Worm (Caenorhabditis elegans) whole organism, dauer: ENCODE data around the gene nspb-3.
"Not testable (repeated sequence)": the region's sequence is repeated elsewhere in the genome, so short reads cannot be mapped to it uniquely, and the experiment has no call there.

ENCODE experiments used
- unc-62 ChIP-seq: sonication (generic microtip); optimal IDR thresholded peaks from 2 replicates; lab custom pipeline; 2017; ENCODE audit warnings: missing biosample characterization, missing genetic modification reagents, missing genetic modification characterization

Gene nspb-3

DNA sequence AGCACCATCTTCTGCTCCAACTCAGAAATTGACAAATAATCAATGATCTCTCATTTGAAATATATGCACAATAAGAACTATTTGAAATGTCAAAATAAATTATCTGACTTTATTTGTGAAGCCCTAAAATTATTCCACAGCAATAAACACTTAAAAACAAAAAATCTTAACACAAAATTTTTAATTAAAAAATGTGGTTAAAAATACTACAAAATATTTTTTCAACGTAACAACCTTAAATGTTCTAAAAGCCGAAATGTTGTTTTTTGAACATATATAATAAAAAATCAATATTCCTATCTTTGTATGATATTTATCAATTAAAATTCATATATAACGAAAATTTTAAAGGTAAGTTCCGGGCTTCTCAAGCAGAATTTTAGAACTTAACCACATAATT is 4.7 kb upstream of the nspb-3 start, which contains the start of gene F38A5.8:
Gene F38A5.8, plus strand, starts transcription at position 301 of the 400 bp plus-strand sequence.
- no peak for TF ChIP-seq unc-62 (GFP tag; lab: Kevin White, UChicago)

ce11 chrIV:6598740-6599139 is 4.0 kb upstream of the nspb-3 start, which contains the start of gene nspb-5:
nspb-5 (plus strand) TSS chrIV:6599040.
- TF ChIP-seq unc-62 (GFP tag; lab: Kevin White, UChicago): not testable (repeated sequence)

DNA sequence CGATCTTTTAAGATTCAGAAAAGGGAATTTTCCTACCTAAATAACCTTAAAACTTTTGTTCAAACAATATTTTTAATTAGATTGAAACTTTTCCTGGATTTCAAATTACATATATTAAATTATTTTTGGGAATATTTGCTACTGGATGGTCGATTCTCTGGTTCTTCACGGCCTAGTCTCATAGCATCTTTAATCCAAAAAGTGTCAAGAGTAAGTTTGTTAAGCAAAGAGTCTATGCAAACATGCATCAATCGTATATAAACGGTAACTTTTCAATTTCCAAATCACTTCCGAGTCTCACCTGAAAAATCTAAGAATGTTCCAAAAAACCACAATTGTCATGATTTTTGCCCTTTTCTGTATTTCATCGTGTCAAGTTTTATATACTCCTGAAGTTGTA is 3.1 kb upstream of the nspb-3 start, which contains the start of gene nspb-4:
Gene nspb-4, plus strand, starts transcription at position 301 of the 400 bp plus-strand sequence.
- not testable (repeated sequence) for TF ChIP-seq unc-62 (GFP tag; lab: Kevin White, UChicago)

DNA sequence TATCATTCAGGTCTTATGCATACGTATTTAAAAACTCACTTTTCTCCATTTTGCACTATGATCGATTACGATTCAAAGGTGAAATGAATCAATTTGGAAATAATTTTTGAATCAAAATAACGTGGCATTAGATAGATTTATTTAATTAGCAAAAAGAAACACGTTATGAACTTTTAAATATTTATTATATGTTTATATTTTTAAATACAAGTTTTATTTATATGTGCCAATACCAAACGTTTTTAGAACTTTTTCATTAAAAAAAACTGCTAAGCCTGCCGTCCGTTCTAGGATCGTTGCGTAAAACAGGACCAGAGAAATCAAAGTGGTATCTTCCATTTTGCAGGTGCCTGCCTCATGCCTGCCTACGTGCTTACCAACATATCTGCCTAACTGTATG is 2.5 kb upstream of the nspb-3 start, which contains the start of gene F38A5.6:
Gene F38A5.6, minus strand, starts transcription at position 101 of the 400 bp plus-strand sequence.
- TF ChIP-seq unc-62 (GFP tag; lab: Kevin White, UChicago): no peak

DNA sequence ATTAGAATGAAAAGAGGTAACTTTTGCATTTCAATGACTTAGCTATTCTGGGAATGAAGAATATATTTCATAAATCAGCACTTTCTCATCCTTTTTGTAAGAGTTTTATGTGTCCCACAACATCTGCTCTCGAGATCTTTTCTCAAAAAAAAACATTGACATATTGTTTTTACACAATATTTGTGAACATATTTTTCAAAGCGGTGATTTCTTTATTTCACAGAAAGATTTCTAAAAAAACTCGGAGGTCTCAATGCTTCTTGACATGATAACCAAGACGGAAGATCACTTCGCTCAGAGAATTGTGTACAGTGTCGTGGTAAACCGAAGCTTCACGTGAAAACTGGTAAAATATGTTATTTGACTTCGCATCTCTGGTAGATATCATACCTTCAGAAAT is 1.1 kb upstream of the nspb-3 start, which contains the start of gene F38A5.22:
Gene F38A5.22, minus strand, starts transcription at position 29 of the 400 bp plus-strand sequence.
- no peak for TF ChIP-seq unc-62 (GFP tag; lab: Kevin White, UChicago)

DNA sequence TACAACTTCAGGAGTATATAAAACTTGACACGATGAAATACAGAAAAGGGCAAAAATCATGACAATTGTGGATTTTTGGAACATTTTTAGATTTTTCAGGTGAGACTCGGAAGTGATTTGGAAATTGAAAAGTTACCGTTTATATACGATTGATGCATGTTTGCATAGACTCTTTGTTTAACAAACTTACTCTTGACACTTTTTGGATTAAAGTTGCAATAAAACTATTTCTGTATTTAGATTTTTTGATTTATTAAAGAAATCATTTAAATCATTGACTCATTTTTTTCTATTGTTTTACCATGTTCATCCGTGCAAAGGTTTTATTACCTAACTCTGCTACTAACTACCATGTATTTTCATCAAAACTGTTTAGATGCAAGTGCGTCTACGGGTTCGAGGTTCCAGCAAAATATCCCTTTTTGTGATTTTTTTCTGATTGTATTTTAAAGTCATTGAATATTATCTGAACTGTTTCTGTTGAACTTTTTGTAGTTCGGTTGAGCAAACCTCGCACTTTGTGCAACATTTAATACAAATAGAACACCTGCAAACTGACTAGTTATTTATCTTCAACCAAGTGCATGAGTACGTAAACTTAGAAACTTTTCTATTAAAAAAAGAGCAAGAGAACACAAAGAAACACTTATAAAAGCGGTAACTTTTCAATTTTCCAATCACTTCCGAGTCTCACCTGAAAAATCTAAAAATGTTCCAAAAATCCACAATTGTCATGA is 3.6 kb downstream of the nspb-3 start, which contains the start of the genes nspb-1 and nspb-2:
Gene nspb-1, minus strand, starts transcription at position 101 of the 737 bp plus-strand sequence.
Gene nspb-2, plus strand, starts transcription at position 687 of the 737 bp plus-strand sequence.
- TF ChIP-seq unc-62 (GFP tag; lab: Kevin White, UChicago): not testable (repeated sequence)

DNA sequence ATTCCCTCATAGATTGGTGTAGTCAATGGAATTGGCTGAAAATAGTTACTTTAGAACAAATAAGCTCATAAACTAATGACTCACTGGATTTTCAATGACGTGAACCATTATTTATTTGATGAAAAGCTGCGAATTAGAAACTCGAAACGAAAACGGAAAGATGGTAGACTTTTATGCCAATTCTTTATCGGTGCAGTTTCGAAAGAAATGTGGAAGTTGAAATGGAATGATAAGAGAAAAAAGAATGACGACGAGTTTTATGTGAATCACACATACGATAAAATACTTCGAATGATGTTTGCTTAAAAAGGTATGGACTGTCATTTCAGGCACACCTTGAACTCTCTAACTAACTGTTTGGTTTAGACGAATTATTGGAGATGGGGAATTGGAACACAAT is 4.7 kb downstream of the nspb-3 start, which contains the start of the genes lec-11 and irld-7:
Gene lec-11, minus strand, starts transcription at position 126 of the 400 bp plus-strand sequence.
Gene irld-7, plus strand, starts transcription at position 332 of the 400 bp plus-strand sequence.
- no peak for TF ChIP-seq unc-62 (GFP tag; lab: Kevin White, UChicago)

- TF ChIP-seq unc-62 (GFP tag; lab: Kevin White, UChicago): no peak
These were observed 6.6 kb downstream of the nspb-3 start for ce11 chrIV:6588080-6588613.

DNA sequence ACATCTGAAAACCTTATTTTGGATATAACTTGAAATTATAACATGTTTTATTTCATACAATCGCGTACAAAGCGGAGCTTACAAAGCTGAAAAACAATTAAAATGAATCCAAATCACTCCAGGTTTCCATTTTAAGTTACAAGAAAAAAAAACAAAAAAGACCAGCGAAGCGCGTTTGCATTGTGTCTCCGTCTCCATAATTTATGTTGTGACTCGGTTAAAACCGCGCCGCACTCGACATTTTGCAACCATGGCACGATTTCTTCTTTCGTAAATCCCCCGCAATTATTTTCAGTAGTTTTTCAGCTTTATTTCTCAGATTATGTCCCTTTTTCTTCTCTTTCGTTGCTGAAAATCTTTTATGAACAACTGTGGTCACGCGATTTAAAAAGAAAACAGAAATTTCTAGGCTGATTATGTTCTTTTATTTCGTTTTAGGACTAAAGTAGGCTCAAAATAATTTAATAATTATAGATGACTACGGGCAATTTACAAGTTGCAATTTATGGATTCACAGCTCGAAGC is 9.3 kb downstream of the nspb-3 start, which contains the start of the genes F38A5.2 and dnj-11:
Gene F38A5.2, minus strand, starts transcription at position 4 of the 525 bp plus-strand sequence.
Gene dnj-11, plus strand, starts transcription at position 475 of the 525 bp plus-strand sequence.
- no peak for TF ChIP-seq unc-62 (GFP tag; lab: Kevin White, UChicago)

- TF ChIP-seq unc-62 (GFP tag; lab: Kevin White, UChicago): no peak
These were observed 12.2 kb downstream of the nspb-3 start, which contains the start of gene odr-8 for ce11 chrIV:6582604-6583003. odr-8 (minus strand) TSS chrIV:6582704.

ce11 chrIV:6581658-6582057 is 13.1 kb downstream of the nspb-3 start:
- no peak for TF ChIP-seq unc-62 (GFP tag; lab: Kevin White, UChicago)

DNA sequence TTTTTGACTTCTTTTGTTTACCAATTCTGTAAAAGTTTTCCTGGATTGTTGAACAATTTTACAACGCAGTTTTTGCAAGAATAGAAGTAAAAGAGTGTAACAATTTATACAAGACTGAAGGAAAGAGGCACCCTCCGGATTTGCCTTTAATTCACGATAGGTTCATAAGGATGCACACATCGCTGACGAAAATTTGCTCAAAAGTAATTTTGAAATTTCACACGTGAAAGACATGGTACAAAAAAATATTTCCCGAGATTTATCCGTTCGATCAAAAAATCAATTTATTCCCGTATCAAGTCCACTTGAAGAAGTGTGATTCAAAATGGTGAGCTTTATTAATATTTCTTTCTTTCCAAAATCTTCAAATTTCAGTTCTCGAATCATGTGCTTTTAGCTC is 16.9 kb downstream of the nspb-3 start, which contains the start of gene C43G2.3:
Gene C43G2.3, plus strand, starts transcription at position 301 of the 400 bp plus-strand sequence.
- no peak for TF ChIP-seq unc-62 (GFP tag; lab: Kevin White, UChicago)

- no peak for TF ChIP-seq unc-62 (GFP tag; lab: Kevin White, UChicago)
These were observed 18.1 kb downstream of the nspb-3 start for ce11 chrIV:6576728-6577101.

ce11 chrIV:6575959-6576727 is 18.6 kb downstream of the nspb-3 start:
- TF ChIP-seq unc-62 (GFP tag; lab: Kevin White, UChicago): no peak

- TF ChIP-seq unc-62 (GFP tag; lab: Kevin White, UChicago): no peak
These were observed 20.4 kb downstream of the nspb-3 start for ce11 chrIV:6574343-6574742.
